Worm (Caenorhabditis elegans): ENCODE results near the gene ari-2.

Gene ari-2

ce11 chrIV:5587964-5588860, 37.3 kb downstream of the ari-2 start:
- TF ChIP-seq ceh-44 (GFP tag; IDR thresholded peaks at IDR 0.05): no peak
- TF ChIP-seq ZK337.2 (GFP tag; IDR thresholded peaks at IDR 0.05): no peak
- 0 out of 2 replicates have a peak, but pooled peaks have one; percentile 24 for TF ChIP-seq snpc-1.2 (GFP tag; IDR thresholded peaks at IDR 0.05)
- TF ChIP-seq dpl-1 (GFP tag; optimal IDR thresholded peaks at IDR 0.05): no peak
- no peak for TF ChIP-seq mdt-29 (GFP tag; IDR thresholded peaks at IDR 0.05)
- TF ChIP-seq aha-1 (tag): peak; percentile 61
- peak in 1 of 2 experiments; percentile 99 for TF ChIP-seq daf-16 (GFP tag; optimal IDR thresholded peaks at IDR 0.05)
- TF ChIP-seq daf-16 (tag; optimal IDR thresholded peaks at IDR 0.05): peak; percentile 32
- TF ChIP-seq lsy-2 (tag; optimal IDR thresholded peaks at IDR 0.05): peak in 1 of 2 experiments; percentile 20
- no peak for TF ChIP-seq pha-4 (GFP tag; IDR thresholded peaks at IDR 0.05)
- TF ChIP-seq pha-4 (tag; optimal IDR thresholded peaks at IDR 0.05): peak; percentile 28
- peak; percentile 42 for TF ChIP-seq rbr-2 (tag; optimal IDR thresholded peaks at IDR 0.05)
- TF ChIP-seq zag-1 (tag; optimal IDR thresholded peaks at IDR 0.05): no peak
- TF ChIP-seq unc-62 (GFP tag; optimal IDR thresholded peaks at IDR 0.05 in 1 of 2): peak in 1 of 2 experiments; percentile 79
- TF ChIP-seq unc-62 (tag; optimal IDR thresholded peaks at IDR 0.05): no peak
- TF ChIP-seq zfp-3 (GFP tag; conservative IDR thresholded peaks at IDR 0.05): 0 out of 2 replicates have a peak, but pooled peaks have one; percentile 16
- no peak for TF ChIP-seq nhr-11 (tag; optimal IDR thresholded peaks at IDR 0.05)
- TF ChIP-seq sdz-12 (GFP tag; optimal IDR thresholded peaks at IDR 0.05): no peak
- no peak for TF ChIP-seq Y105C5A.15 (GFP tag; IDR thresholded peaks at IDR 0.05)
- no peak for TF ChIP-seq hmg-1.1 (GFP tag; IDR thresholded peaks at IDR 0.05)

ce11 chrIV:5590120-5590519, 39.2 kb downstream of the ari-2 start:
- 0 out of 2 replicates have a peak, but pooled peaks have one; percentile 35 for TF ChIP-seq php-3 (GFP tag; IDR thresholded peaks at IDR 0.05)
- TF ChIP-seq dmd-6 (GFP tag; IDR thresholded peaks at IDR 0.05): peak; percentile 82
- peak; percentile 43 for TF ChIP-seq nhr-48 (tag; optimal IDR thresholded peaks at IDR 0.05)
- peak; percentile 29 for TF ChIP-seq nhr-77 (tag; optimal IDR thresholded peaks at IDR 0.05)
- TF ChIP-seq tra-1 (GFP tag; IDR thresholded peaks at IDR 0.05): no peak
- 0 out of 2 replicates have a peak, but pooled peaks have one; percentile 9 for TF ChIP-seq hmg-1.1 (GFP tag; IDR thresholded peaks at IDR 0.05)
- TF ChIP-seq ceh-28 (tag; optimal IDR thresholded peaks at IDR 0.05): no peak
- no peak for TF ChIP-seq ztf-11 (tag; optimal IDR thresholded peaks at IDR 0.05)
- peak; percentile 7 to 51 for TF ChIP-seq daf-16 (GFP tag; optimal IDR thresholded peaks at IDR 0.05)
- peak; percentile 97 for TF ChIP-seq daf-16 (tag; optimal IDR thresholded peaks at IDR 0.05)
- TF ChIP-seq hlh-11 (tag; optimal IDR thresholded peaks at IDR 0.05): peak; percentile 91
- peak; percentile 49 for TF ChIP-seq mep-1 (tag; optimal IDR thresholded peaks at IDR 0.05)
- TF ChIP-seq sdz-12 (GFP tag; optimal IDR thresholded peaks at IDR 0.05): no peak
- peak; percentile 83 for TF ChIP-seq pqm-1 (tag; optimal IDR thresholded peaks at IDR 0.05)
- TF ChIP-seq mdl-1 (tag; optimal IDR thresholded peaks at IDR 0.05): peak in 1 of 2 experiments; percentile 33
- peak; percentile 30 for TF ChIP-seq mes-2 (tag; optimal IDR thresholded peaks at IDR 0.05; ENCODE audit: poor library complexity, severe bottlenecking)
- peak; percentile 91 for TF ChIP-seq dve-1 (tag; optimal IDR thresholded peaks at IDR 0.05; ENCODE audit: insufficient read depth)
- TF ChIP-seq lsy-2 (tag; optimal IDR thresholded peaks at IDR 0.05): peak in 1 of 2 experiments; percentile 60
- peak; percentile 78 for TF ChIP-seq nhr-28 (tag; optimal IDR thresholded peaks at IDR 0.05)
- TF ChIP-seq mxl-3 (GFP tag; optimal IDR thresholded peaks at IDR 0.05): peak; percentile 3
- peak; percentile 96 for TF ChIP-seq hlh-30 (tag; optimal IDR thresholded peaks at IDR 0.05; ENCODE audit: insufficient read depth)
- TF ChIP-seq spr-3 (GFP tag; optimal IDR thresholded peaks at IDR 0.05): no peak
- peak in 1 of 2 experiments; percentile 40 for TF ChIP-seq hif-1 (tag; optimal IDR thresholded peaks at IDR 0.05)

All from whole organism, L4 larva.